Fruit fly (Drosophila melanogaster): ENCODE measurements around the gene SelR.

Gene SelR

DNA sequence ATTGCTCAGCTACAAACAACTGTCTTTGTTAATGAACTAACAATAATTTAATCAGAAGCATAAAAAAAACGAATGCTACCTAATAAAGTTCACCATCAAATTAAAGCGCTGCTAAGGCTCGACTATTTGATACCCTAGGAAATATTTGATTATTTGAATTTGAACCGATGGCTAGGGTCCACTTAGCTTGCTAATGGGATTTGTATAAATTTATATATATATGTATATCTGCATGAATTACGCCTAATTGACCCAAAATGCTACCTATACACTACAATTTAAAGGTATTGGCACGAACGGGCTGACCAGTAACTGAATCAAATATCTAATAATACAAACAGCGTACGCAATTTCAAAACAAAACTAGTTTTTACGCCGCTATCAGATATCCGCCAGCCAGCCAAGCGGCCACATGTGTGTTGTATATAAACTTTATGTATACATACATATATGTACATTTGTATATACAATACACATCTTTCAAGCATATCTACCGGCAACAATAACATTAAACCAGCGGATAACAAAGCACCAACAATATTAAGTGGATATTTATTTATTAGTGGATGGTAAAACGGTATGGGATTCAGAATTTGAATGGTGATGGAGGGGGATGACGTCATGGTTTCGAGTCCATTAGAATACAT lies 15.7 kb upstream of the SelR start (continued):
- TF ChIP-seq CG11696 (GFP tag; IDR thresholded peaks at IDR 0.05) = peak; percentile 70
- TF ChIP-seq sd (tag; optimal IDR thresholded peaks at IDR 0.05) = peak; percentile 51
- TF ChIP-seq crol (GFP tag; IDR thresholded peaks at IDR 0.05) = no peak
- no peak for TF ChIP-seq NC2α (GFP tag; optimal IDR thresholded peaks at IDR 0.05)
- TF ChIP-seq CG11093 (GFP tag; IDR thresholded peaks at IDR 0.05) = peak; percentile 59; the same call in 1 of the 3 replicates
- no peak for TF ChIP-seq hb (GFP tag; IDR thresholded peaks at IDR 0.05; ENCODE audit: partially characterized antibody)
- TF ChIP-seq CG8089 (GFP tag; optimal IDR thresholded peaks at IDR 0.05) = no peak
- TF ChIP-seq luna (GFP tag; optimal IDR thresholded peaks at IDR 0.05) = no peak
- no peak for TF ChIP-seq ham (GFP tag; IDR thresholded peaks at IDR 0.05)
- no peak for TF ChIP-seq Mes4 (GFP tag; optimal IDR thresholded peaks at IDR 0.05)
- no peak for TF ChIP-seq HmgD (GFP tag; optimal IDR thresholded peaks at IDR 0.05)
- peak; percentile 65 for TF ChIP-seq CG12659 (GFP tag; optimal IDR thresholded peaks at IDR 0.05)
- peak in 1 of 2 experiments; percentile 21 for TF ChIP-seq Hr78 (GFP tag; optimal IDR thresholded peaks at IDR 0.05)
- TF ChIP-seq CG7372 (GFP tag; IDR thresholded peaks at IDR 0.05) = peak; percentile 74
- no peak for TF ChIP-seq CG16863 (GFP tag; optimal IDR thresholded peaks at IDR 0.05)
- peak; percentile 66 for TF ChIP-seq CG15514 (GFP tag; optimal IDR thresholded peaks at IDR 0.05)
- peak; percentile 79 for TF ChIP-seq CG11247 (GFP tag; IDR thresholded peaks at IDR 0.05)
- TF ChIP-seq yki (optimal IDR thresholded peaks at IDR 0.05) = no peak
- TF ChIP-seq CG14965 (GFP tag; optimal IDR thresholded peaks at IDR 0.05; ENCODE audit: borderline replicate concordance) = no peak
- peak; percentile 26; the same call in 1 of the 2 replicates for TF ChIP-seq Dref (GFP tag; IDR thresholded peaks at IDR 0.05)
- peak; percentile 44 for TF ChIP-seq ssp (GFP tag; IDR thresholded peaks at IDR 0.05)
- no peak for TF ChIP-seq pan (optimal IDR thresholded peaks at IDR 0.05)
- peak in 1 of 2 experiments; percentile 84 for TF ChIP-seq pan (GFP tag; optimal IDR thresholded peaks at IDR 0.05 in 1 of 2, IDR thresholded peaks at IDR 0.05 in 1 of 2)
- no peak for TF ChIP-seq eve (GFP tag; optimal IDR thresholded peaks at IDR 0.05)
- TF ChIP-seq pho (GFP tag; optimal IDR thresholded peaks at IDR 0.05) = no peak
- 0 out of 3 replicates have a peak, but pooled peaks have one; percentile 12 for TF ChIP-seq sr (GFP tag; IDR thresholded peaks at IDR 0.05)
- TF ChIP-seq CG33213 (GFP tag; optimal IDR thresholded peaks at IDR 0.05) = peak; percentile 22
- peak; percentile 24 for TF ChIP-seq CG3995 (GFP tag; optimal IDR thresholded peaks at IDR 0.05)
- TF ChIP-seq cato (GFP tag; optimal IDR thresholded peaks at IDR 0.05; ENCODE audit: borderline replicate concordance) = no peak
- no peak for TF ChIP-seq CG4707 (GFP tag; optimal IDR thresholded peaks at IDR 0.05)
- no peak for TF ChIP-seq CG10565 (GFP tag; optimal IDR thresholded peaks at IDR 0.05)
- TF ChIP-seq CG17612 (GFP tag; IDR thresholded peaks at IDR 0.05) = no peak
- peak; percentile 83 for TF ChIP-seq CG9932 (GFP tag; IDR thresholded peaks at IDR 0.05)
- TF ChIP-seq Drgx (GFP tag; IDR thresholded peaks at IDR 0.05) = peak; percentile 78
- TF ChIP-seq tup (GFP tag; optimal IDR thresholded peaks at IDR 0.05) = peak; percentile 39
- no peak for TF ChIP-seq CG15073 (GFP tag; optimal IDR thresholded peaks at IDR 0.05)
- no peak for TF ChIP-seq fru (optimal IDR thresholded peaks at IDR 0.05)
- no peak for TF ChIP-seq CG13123 (GFP tag; optimal IDR thresholded peaks at IDR 0.05)
- TF ChIP-seq Hmr (GFP tag; optimal IDR thresholded peaks at IDR 0.05) = peak; percentile 77
- no peak for TF ChIP-seq mld (GFP tag; IDR thresholded peaks at IDR 0.05; ENCODE audit: partially characterized antibody)
- TF ChIP-seq CG15269 (tag; optimal IDR thresholded peaks at IDR 0.05) = peak; percentile 80
- TF ChIP-seq CG6254 (GFP tag; optimal IDR thresholded peaks at IDR 0.05) = peak; percentile 44
- TF ChIP-seq bab2 (GFP tag; optimal IDR thresholded peaks at IDR 0.05) = peak; percentile 19
- peak; percentile 40 for TF ChIP-seq ems (GFP tag; optimal IDR thresholded peaks at IDR 0.05)
- no peak; the same call in 2 of the 3 replicates for TF ChIP-seq croc (GFP tag; conservative IDR thresholded peaks at IDR 0.05)
- peak; percentile 62 for TF ChIP-seq CG30403 (GFP tag; optimal IDR thresholded peaks at IDR 0.05)
- no peak for TF ChIP-seq CTCF (GFP tag; optimal IDR thresholded peaks at IDR 0.05)
- no peak for TF ChIP-seq ewg (GFP tag; optimal IDR thresholded peaks at IDR 0.05)
- TF ChIP-seq ase (GFP tag; IDR thresholded peaks at IDR 0.05) = peak; percentile 90
- peak; percentile 49 for TF ChIP-seq CG18619 (GFP tag; optimal IDR thresholded peaks at IDR 0.05)
- TF ChIP-seq fd102C (GFP tag; optimal IDR thresholded peaks at IDR 0.05) = no peak
- TF ChIP-seq stc (GFP tag; IDR thresholded peaks at IDR 0.05) = peak; percentile 84

All from whole organism, embryonic.